Fruit fly (Drosophila melanogaster) whole organism, wandering third instar larva: ENCODE data around the gene Prosbeta3.

ENCODE experiments used
- CG32264 ChIP-seq: fragments of 200-800 bp; sonication (Bioruptor generic); optimal IDR thresholded peaks from 2 replicates; lab custom pipeline; 2016; ENCODE audit warnings: missing biosample characterization, missing genetic modification characterization
- CG9705 ChIP-seq: fragments of 200-800 bp; sonication (Bioruptor generic); optimal IDR thresholded peaks from 2 replicates; lab custom pipeline; 2018; ENCODE audit warnings: missing biosample characterization, mild to moderate bottlenecking, missing genetic modification characterization
- CrebA ChIP-seq: fragments of 200-800 bp; sonication (Bioruptor generic); optimal IDR thresholded peaks from 2 replicates; lab custom pipeline; 2016; ENCODE audit warnings: missing biosample characterization, mild to moderate bottlenecking, missing genetic modification characterization, borderline replicate concordance
- Dif ChIP-seq: fragments of 200-275, 200-300 bp; sonication (Bioruptor generic); optimal IDR thresholded peaks from 2 replicates; lab custom pipeline; 2018; ENCODE audit warnings: missing biosample characterization, missing genetic modification characterization; ENCODE audit not compliant: partially characterized antibody
- GATAd ChIP-seq: sonication (Bioruptor generic); optimal IDR thresholded peaks from 2 replicates; lab custom pipeline; 2016; ENCODE audit warnings: missing biosample characterization, missing genetic modification characterization
- HLH106 ChIP-seq: fragments of 200-800 bp; optimal IDR thresholded peaks from 3 replicates; lab custom pipeline; 2019; ENCODE audit warnings: missing biosample characterization, mild to moderate bottlenecking, missing genetic modification characterization, moderate library complexity
- Hnf4 ChIP-seq: fragments of 200-800 bp; sonication (Bioruptor generic); optimal IDR thresholded peaks from 2 replicates; lab custom pipeline; 2016; ENCODE audit warnings: missing biosample characterization, mild to moderate bottlenecking, missing genetic modification characterization
- Hr78 ChIP-seq: fragments of >200 bp; optimal IDR thresholded peaks from 2 replicates; lab custom pipeline; 2017; ENCODE audit warnings: missing biosample characterization, missing genetic modification characterization
- Hr83 ChIP-seq: fragments of 200-300 bp; sonication (Bioruptor generic); optimal IDR thresholded peaks from 2 replicates; lab custom pipeline; 2016; ENCODE audit warnings: missing biosample characterization, mild to moderate bottlenecking, missing genetic modification characterization, moderate library complexity; ENCODE audit not compliant: poor library complexity, severe bottlenecking
- Jra ChIP-seq: sonication (Bioruptor generic); optimal IDR thresholded peaks from 2 replicates; lab custom pipeline; 2016; ENCODE audit warnings: missing biosample characterization, missing genetic modification characterization
- Mio ChIP-seq: sonication (Bioruptor generic); optimal IDR thresholded peaks from 2 replicates; lab custom pipeline; 2016; ENCODE audit warnings: missing biosample characterization, missing genetic modification characterization
- N ChIP-seq: fragments of >200 bp; optimal IDR thresholded peaks from 2 replicates; lab custom pipeline; 2018; ENCODE audit warnings: missing biosample characterization, missing external identifiers, missing genetic modification characterization
- OdsH ChIP-seq: fragments of 200-800 bp; sonication (Bioruptor generic); optimal IDR thresholded peaks from 2 replicates; lab custom pipeline; 2016; ENCODE audit warnings: missing biosample characterization, mild to moderate bottlenecking, missing genetic modification characterization
- Rel ChIP-seq, 2 experiments: fragments of 200-800 bp; sonication (Bioruptor generic) in 1 of 2; optimal IDR thresholded peaks; 2 replicates in 1 of 2; 3 replicates in 1 of 2; lab custom pipeline; 2016 to 2019; ENCODE audit warnings: mild to moderate bottlenecking in 2 of 2, missing biosample characterization in 2 of 2, missing genetic modification characterization in 2 of 2, moderate library complexity in 1 of 2
- Sp1 ChIP-seq: fragments of 200-800 bp; sonication (Bioruptor generic); optimal IDR thresholded peaks from 3 replicates; lab custom pipeline; 2019; ENCODE audit warnings: missing biosample characterization, mild to moderate bottlenecking, missing genetic modification characterization, moderate library complexity
- Vsx2 ChIP-seq: fragments of 200-300, 225-300 bp; sonication (Bioruptor generic); optimal IDR thresholded peaks from 2 replicates; lab custom pipeline; 2018; ENCODE audit warnings: missing biosample characterization, missing genetic modification characterization; ENCODE audit not compliant: partially characterized antibody
- br ChIP-seq: fragments of 200-800 bp; sonication (Bioruptor generic); optimal IDR thresholded peaks from 2 replicates; lab custom pipeline; 2016; ENCODE audit warnings: missing biosample characterization, missing genetic modification characterization
- brk ChIP-seq: fragments of 200-800 bp; sonication (Bioruptor generic); optimal IDR thresholded peaks from 2 replicates; lab custom pipeline; 2016; ENCODE audit warnings: missing biosample characterization, mild to moderate bottlenecking, missing genetic modification characterization
- dl ChIP-seq, 2 experiments: fragments of 175-275, 200-275 bp in 1 of 2; fragments of 200-275 bp in 1 of 2; sonication (Bioruptor generic); optimal IDR thresholded peaks; lab custom pipeline; 2018; ENCODE audit warnings: mild to moderate bottlenecking in 2 of 2, missing biosample characterization in 2 of 2, missing genetic modification characterization in 2 of 2, moderate library complexity in 2 of 2; ENCODE audit not compliant: partially characterized antibody in 2 of 2, insufficient read depth in 1 of 2
- dmrt93B ChIP-seq: fragments of 200-800 bp; sonication (Bioruptor generic); optimal IDR thresholded peaks from 2 replicates; lab custom pipeline; 2018; ENCODE audit warnings: missing biosample characterization, mild to moderate bottlenecking, missing genetic modification characterization
- dsf ChIP-seq: sonication (Bioruptor generic); optimal IDR thresholded peaks from 2 replicates; lab custom pipeline; 2016; ENCODE audit warnings: missing biosample characterization, missing genetic modification characterization, borderline replicate concordance
- ey ChIP-seq: fragments of 200-800 bp; sonication (Bioruptor generic); optimal IDR thresholded peaks from 2 replicates; lab custom pipeline; 2016; ENCODE audit warnings: missing biosample characterization, missing genetic modification characterization
- foxo ChIP-seq, 2 experiments: fragments of 200-800 bp; sonication (Bioruptor generic); optimal IDR thresholded peaks; 2 replicates in 1 of 2; 3 replicates in 1 of 2; lab custom pipeline; 2016 to 2017; ENCODE audit warnings: missing biosample characterization in 2 of 2, missing genetic modification characterization in 2 of 2
- fru ChIP-seq: fragments of 200-800 bp; sonication (Bioruptor generic); optimal IDR thresholded peaks from 3 replicates; lab custom pipeline; 2016; ENCODE audit warnings: missing biosample characterization, mild to moderate bottlenecking, missing genetic modification characterization
- h ChIP-seq: fragments of 200-800 bp; sonication (Bioruptor generic); optimal IDR thresholded peaks from 3 replicates; lab custom pipeline; 2016; ENCODE audit warnings: missing biosample characterization, mild to moderate bottlenecking, missing genetic modification characterization
- jim ChIP-seq: fragments of 175-275, 200-325 bp; sonication (Bioruptor generic); optimal IDR thresholded peaks from 2 replicates; lab custom pipeline; 2016; ENCODE audit warnings: missing biosample characterization, mild to moderate bottlenecking, missing genetic modification characterization
- pan ChIP-seq: fragments of >200 bp; optimal IDR thresholded peaks from 2 replicates; lab custom pipeline; 2017
- psq ChIP-seq: fragments of 200-800 bp; sonication (Bioruptor generic); optimal IDR thresholded peaks from 3 replicates; lab custom pipeline; 2017; ENCODE audit warnings: missing biosample characterization, mild to moderate bottlenecking, missing genetic modification characterization, moderate library complexity
- rgr ChIP-seq: fragments of 200-800 bp; sonication (Bioruptor generic); optimal IDR thresholded peaks from 3 replicates; lab custom pipeline; 2016; ENCODE audit warnings: missing biosample characterization, mild to moderate bottlenecking, missing genetic modification characterization
- sage ChIP-seq: fragments of 200-800 bp; sonication (Bioruptor generic); optimal IDR thresholded peaks from 2 replicates; lab custom pipeline; 2016; ENCODE audit warnings: missing biosample characterization, mild to moderate bottlenecking, missing genetic modification characterization
- sv ChIP-seq: fragments of 200-800 bp; sonication (Bioruptor generic); optimal IDR thresholded peaks from 3 replicates; lab custom pipeline; 2016; ENCODE audit warnings: missing biosample characterization, missing genetic modification characterization
- tai ChIP-seq: sonication (Bioruptor generic); optimal IDR thresholded peaks from 2 replicates; lab custom pipeline; 2016; ENCODE audit warnings: missing biosample characterization, missing genetic modification characterization
- usp ChIP-seq: fragments of >200 bp; optimal IDR thresholded peaks from 2 replicates; lab custom pipeline; 2017; ENCODE audit warnings: missing biosample characterization, missing genetic modification characterization
- woc ChIP-seq: sonication (Bioruptor generic); optimal IDR thresholded peaks from 2 replicates; lab custom pipeline; 2016; ENCODE audit warnings: missing biosample characterization, mild to moderate bottlenecking, missing genetic modification characterization

The Prosbeta3 gene

dm6 chr3R:9031797-9032418 lies 25.9 kb upstream of the Prosbeta3 start:
- TF ChIP-seq Sp1, result peak; percentile 93
- peak; percentile 95 for TF ChIP-seq HLH106 (tag; lab: Kevin White, UChicago)
- peak; percentile 49 for TF ChIP-seq Hr83 (GFP tag; lab: Kevin White, UChicago)
- peak; percentile 98 for TF ChIP-seq rgr (GFP tag; lab: Kevin White, UChicago)
- TF ChIP-seq Mio (GFP tag; lab: Kevin White, UChicago), result peak; percentile 63
- TF ChIP-seq Jra (GFP tag; lab: Kevin White, UChicago), result peak; percentile 95
- no peak for TF ChIP-seq Hr78 (GFP tag; lab: Kevin White, UChicago)
- TF ChIP-seq foxo (GFP tag; optimal IDR thresholded peaks at IDR 0.05; lab: Kevin White, UChicago), result peak; percentile 92 to 98
- TF ChIP-seq brk (GFP tag; lab: Kevin White, UChicago), result peak; percentile 93
- TF ChIP-seq CrebA (GFP tag; lab: Kevin White, UChicago), result no peak
- peak; percentile 86 for TF ChIP-seq sv (GFP tag; lab: Kevin White, UChicago)
- TF ChIP-seq h (GFP tag; lab: Kevin White, UChicago), result peak; percentile 99
- TF ChIP-seq dl (GFP tag; optimal IDR thresholded peaks at IDR 0.05; lab: Kevin White, UChicago; ENCODE audit: insufficient read depth in 1 of 2, partially characterized antibody in 2 of 2), result no peak
- TF ChIP-seq woc (GFP tag; lab: Kevin White, UChicago), result peak; percentile 94
- TF ChIP-seq GATAd (GFP tag; lab: Kevin White, UChicago), result peak; percentile 78
- peak; percentile 92 for TF ChIP-seq CG32264 (GFP tag; lab: Kevin White, UChicago)
- peak; percentile 98 for TF ChIP-seq br (GFP tag; lab: Kevin White, UChicago)
- TF ChIP-seq ey (GFP tag; lab: Kevin White, UChicago), result peak; percentile 98
- TF ChIP-seq tai, result peak; percentile 89
- no peak for TF ChIP-seq Vsx2 (GFP tag; lab: Kevin White, UChicago)
- TF ChIP-seq dsf (GFP tag; lab: Kevin White, UChicago), result peak; percentile 83
- TF ChIP-seq dmrt93B, result peak; percentile 93
- peak; percentile 97 for TF ChIP-seq Rel (GFP tag; optimal IDR thresholded peaks at IDR 0.05; lab: Kevin White, UChicago)
- TF ChIP-seq Rel (tag; optimal IDR thresholded peaks at IDR 0.05; lab: Kevin White, UChicago), result peak; percentile 74
- TF ChIP-seq psq, result peak; percentile 96
- TF ChIP-seq OdsH (GFP tag; lab: Kevin White, UChicago), result peak; percentile 98
- TF ChIP-seq fru (GFP tag; lab: Kevin White, UChicago), result peak; percentile 98
- peak; percentile 95 for TF ChIP-seq Hnf4 (GFP tag; lab: Kevin White, UChicago)
- no peak for TF ChIP-seq jim
- TF ChIP-seq CG9705 (GFP tag; lab: Kevin White, UChicago), result peak; percentile 72
- TF ChIP-seq sage (GFP tag; lab: Kevin White, UChicago), result peak; percentile 90
- TF ChIP-seq pan, result no peak

- TF ChIP-seq CG32264 (GFP tag; lab: Kevin White, UChicago) (no peak), usp (GFP tag; lab: Kevin White, UChicago) (no peak), Dif (GFP tag; lab: Kevin White, UChicago) (no peak), OdsH (GFP tag; lab: Kevin White, UChicago) (no peak), dl (GFP tag; optimal IDR thresholded peaks at IDR 0.05; lab: Kevin White, UChicago; ENCODE audit: insufficient read depth in 1 of 2, partially characterized antibody in 2 of 2) (no peak), Rel (GFP tag; optimal IDR thresholded peaks at IDR 0.05; lab: Kevin White, UChicago) (no peak), Rel (tag; optimal IDR thresholded peaks at IDR 0.05; lab: Kevin White, UChicago) (no peak), Sp1 (no peak)
Measured at dm6 chr3R:9030750-9031128, 24.7 kb upstream of the Prosbeta3 start.

dm6 chr3R:9030006-9030749 lies 24.2 kb upstream of the Prosbeta3 start:
- TF ChIP-seq brk (GFP tag; lab: Kevin White, UChicago) (no peak), tai (no peak), N (GFP tag; lab: Kevin White, UChicago) (no peak), dsf (GFP tag; lab: Kevin White, UChicago) (no peak), CrebA (GFP tag; lab: Kevin White, UChicago) (no peak), rgr (GFP tag; lab: Kevin White, UChicago) (no peak), Sp1 (no peak), CG9705 (GFP tag; lab: Kevin White, UChicago) (no peak), psq (no peak), Hr78 (GFP tag; lab: Kevin White, UChicago) (no peak), Hnf4 (GFP tag; lab: Kevin White, UChicago) (no peak), woc (GFP tag; lab: Kevin White, UChicago) (no peak), Dif (GFP tag; lab: Kevin White, UChicago) (no peak), usp (GFP tag; lab: Kevin White, UChicago) (no peak), GATAd (GFP tag; lab: Kevin White, UChicago) (no peak), HLH106 (tag; lab: Kevin White, UChicago) (no peak), Rel (GFP tag; optimal IDR thresholded peaks at IDR 0.05; lab: Kevin White, UChicago) (no peak), Rel (tag; optimal IDR thresholded peaks at IDR 0.05; lab: Kevin White, UChicago) (no peak), CG32264 (GFP tag; lab: Kevin White, UChicago) (no peak)
